Fruit fly (Drosophila melanogaster) whole organism: Measurements from ENCODE around the gene Nup35.

ENCODE experiments used
- CG8478 ChIP-seq: fragments of >200 bp; optimal IDR thresholded peaks from 2 replicates; lab custom pipeline; 2018; ENCODE audit warnings: inconsistent platforms
- Dll ChIP-seq: fragments of >200 bp; optimal IDR thresholded peaks from 2 replicates; lab custom pipeline; 2017
- EcR ChIP-seq, 2 experiments: fragments of >200 bp; optimal IDR thresholded peaks; 2 replicates each; lab custom pipeline; 2017; ENCODE audit warnings: missing biosample characterization in 2 of 2, missing genetic modification characterization in 2 of 2, missing genetic modification reagents in 2 of 2
- pan ChIP-seq: fragments of >200 bp; optimal IDR thresholded peaks from 2 replicates; lab custom pipeline; 2017
- psq ChIP-seq: fragments of >200 bp; optimal IDR thresholded peaks from 2 replicates; lab custom pipeline; 2017
- usp ChIP-seq: fragments of >200 bp; optimal IDR thresholded peaks from 2 replicates; lab custom pipeline; 2017; ENCODE audit warnings: missing biosample characterization, missing genetic modification characterization, mixed read lengths

Nup35 gene

DNA sequence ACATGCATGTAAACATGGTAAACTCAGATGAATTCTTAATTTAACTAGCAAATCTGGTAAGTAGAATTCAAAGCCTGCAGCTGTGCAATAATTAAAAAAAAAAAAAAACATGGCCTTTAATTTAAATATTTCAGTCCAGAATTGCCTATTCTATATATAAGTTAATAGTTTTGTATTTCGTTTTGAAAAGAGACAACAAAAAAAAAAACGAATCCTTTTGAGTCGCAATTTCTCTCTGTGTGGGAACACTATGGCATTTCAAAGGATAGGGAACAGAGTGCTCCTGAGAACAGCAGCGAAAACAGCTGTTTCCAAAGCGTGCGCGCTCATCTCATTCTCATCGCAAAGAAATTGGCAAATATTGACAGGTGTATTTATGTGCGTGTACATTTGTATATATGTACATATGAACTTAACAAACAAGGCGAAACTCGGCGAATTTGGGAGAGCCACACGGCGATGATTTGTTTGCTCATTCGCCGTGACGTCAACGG lies 2.2 kb upstream of the Nup35 start:
- no peak for TF ChIP-seq EcR (GFP tag; optimal IDR thresholded peaks at IDR 0.05; lab: Kevin White, UChicago)
- TF ChIP-seq pan: no peak
- TF ChIP-seq usp: no peak
- no peak for TF ChIP-seq psq (lab: Kevin White, UChicago)
- TF ChIP-seq Dll (lab: Kevin White, UChicago): no peak
- no peak for TF ChIP-seq CG8478 (lab: Kevin White, UChicago)

DNA sequence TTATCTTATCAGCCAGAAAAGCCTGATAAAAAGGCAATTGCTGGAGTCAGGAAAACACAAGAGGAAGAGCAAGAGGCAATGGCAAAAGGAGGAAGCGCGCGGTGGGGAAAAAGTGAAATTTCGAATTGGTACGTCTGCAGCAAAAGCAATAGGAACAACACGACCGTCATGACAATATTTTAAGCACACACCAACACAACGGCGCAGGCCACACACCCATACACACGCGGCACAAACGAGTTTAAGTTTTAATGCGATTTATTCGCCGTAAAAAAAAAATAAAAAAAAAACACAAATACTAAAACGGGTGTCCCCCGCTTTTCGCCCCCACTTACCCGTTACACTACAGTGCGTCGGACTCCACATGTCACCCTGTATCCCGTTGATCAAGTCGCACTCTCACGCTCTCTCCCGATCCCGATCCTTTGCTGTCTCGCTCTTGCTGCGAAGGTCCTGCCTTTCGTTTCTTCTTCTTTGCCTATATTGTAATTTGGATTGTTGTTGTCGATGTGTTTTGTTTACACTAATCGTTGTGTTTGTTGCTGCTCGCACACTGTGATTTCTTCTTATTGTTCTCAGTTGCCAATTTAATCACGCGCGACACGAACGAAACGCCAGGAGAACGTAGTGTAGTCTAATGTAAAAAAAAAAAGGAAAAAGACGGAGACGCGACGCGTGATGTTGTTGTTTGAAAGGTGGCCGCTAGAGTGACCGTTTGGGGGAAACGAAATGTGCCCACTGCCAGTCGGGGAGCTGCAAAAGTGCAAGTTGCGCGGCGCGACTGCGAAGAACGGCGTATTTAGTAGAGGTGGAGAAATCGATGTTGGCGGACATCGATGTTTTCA lies 905 bp upstream of the Nup35 start, which contains the start of gene Rip11:
TSS of gene Rip11 (minus strand) at position 794 of the 845 bp plus-strand sequence.
- TF ChIP-seq Dll (lab: Kevin White, UChicago): no peak
- TF ChIP-seq psq (lab: Kevin White, UChicago): no peak
- no peak for TF ChIP-seq CG8478 (lab: Kevin White, UChicago)
- no peak for TF ChIP-seq usp
- TF ChIP-seq pan: no peak
- TF ChIP-seq EcR (GFP tag; optimal IDR thresholded peaks at IDR 0.05; lab: Kevin White, UChicago): no peak

DNA sequence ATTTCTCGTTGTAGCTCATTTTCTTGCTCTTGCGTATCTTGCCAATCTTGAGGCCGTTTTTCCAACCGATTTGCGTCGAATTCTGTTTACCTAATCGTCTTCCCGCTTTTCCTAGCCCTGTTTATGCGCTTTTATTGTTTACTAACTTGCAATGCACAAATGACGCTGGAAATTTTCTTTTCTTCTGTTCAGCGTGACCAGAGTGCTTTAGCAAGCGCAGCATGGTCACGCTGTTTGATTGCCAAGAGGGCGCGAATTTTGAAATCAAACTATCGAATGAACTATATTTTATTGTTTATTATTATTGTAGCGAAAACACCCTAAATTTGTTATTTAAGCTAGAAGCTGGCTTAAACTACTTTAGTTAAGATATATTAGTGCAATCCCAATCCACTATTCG lies 2.3 kb downstream of the Nup35 start, which contains the start of gene Hou:
TSS of gene Hou (minus strand) at position 193 of the 400 bp plus-strand sequence.
- TF ChIP-seq pan: no peak
- TF ChIP-seq usp: no peak
- TF ChIP-seq psq (lab: Kevin White, UChicago): no peak
- no peak for TF ChIP-seq Dll (lab: Kevin White, UChicago)
- no peak for TF ChIP-seq CG8478 (lab: Kevin White, UChicago)
- TF ChIP-seq EcR (GFP tag; optimal IDR thresholded peaks at IDR 0.05; lab: Kevin White, UChicago): no peak

DNA sequence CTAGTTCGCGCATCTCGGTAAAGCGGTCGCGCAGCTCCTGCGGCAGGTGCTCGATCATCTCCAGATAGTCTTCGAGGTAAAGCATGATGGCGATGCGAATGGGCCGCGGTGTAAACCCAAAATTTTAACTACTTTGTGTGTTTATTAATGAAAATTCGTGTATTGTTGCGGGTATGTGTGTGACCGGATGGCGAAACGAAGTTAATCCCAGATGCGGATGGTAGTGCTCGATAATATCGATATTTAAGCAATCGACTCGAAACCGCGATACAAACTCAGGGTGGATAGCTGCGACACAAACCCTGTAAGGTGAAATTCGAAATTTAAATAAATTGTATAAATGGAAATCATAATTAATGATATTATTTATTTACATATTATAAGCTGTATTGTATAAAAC lies 4.9 kb downstream of the Nup35 start, which contains the start of gene Ing3:
TSS of gene Ing3 (minus strand) at position 213 of the 400 bp plus-strand sequence.
- TF ChIP-seq pan: no peak
- no peak for TF ChIP-seq EcR (GFP tag; optimal IDR thresholded peaks at IDR 0.05; lab: Kevin White, UChicago)
- no peak for TF ChIP-seq psq (lab: Kevin White, UChicago)
- no peak for TF ChIP-seq usp
- no peak for TF ChIP-seq Dll (lab: Kevin White, UChicago)
- TF ChIP-seq CG8478 (lab: Kevin White, UChicago): no peak

DNA sequence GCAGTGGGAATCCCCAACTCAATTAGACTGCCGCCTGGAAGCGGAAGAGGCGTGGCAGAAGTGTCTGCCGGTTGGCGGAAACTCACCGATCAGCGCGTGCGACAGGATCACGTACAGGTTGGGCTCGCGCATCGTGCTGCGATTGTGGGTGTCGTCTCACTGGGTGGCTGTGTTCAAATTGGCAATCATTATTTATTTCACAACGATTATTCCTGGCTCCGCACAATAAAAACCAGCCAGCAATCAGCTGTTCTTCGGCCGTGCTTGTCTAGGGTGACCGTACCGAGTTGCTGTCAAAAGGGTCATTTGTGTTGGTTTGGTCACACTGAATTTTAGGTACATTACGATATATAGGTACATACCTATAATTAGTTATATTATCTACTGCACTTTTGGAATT lies 9.0 kb downstream of the Nup35 start, which contains the start of gene CG6659:
TSS of gene CG6659 (minus strand) at position 275 of the 400 bp plus-strand sequence.
- TF ChIP-seq CG8478 (lab: Kevin White, UChicago) (no peak), psq (lab: Kevin White, UChicago) (no peak), Dll (lab: Kevin White, UChicago) (no peak), usp (no peak), pan (no peak), EcR (GFP tag; optimal IDR thresholded peaks at IDR 0.05; lab: Kevin White, UChicago) (no peak)

DNA sequence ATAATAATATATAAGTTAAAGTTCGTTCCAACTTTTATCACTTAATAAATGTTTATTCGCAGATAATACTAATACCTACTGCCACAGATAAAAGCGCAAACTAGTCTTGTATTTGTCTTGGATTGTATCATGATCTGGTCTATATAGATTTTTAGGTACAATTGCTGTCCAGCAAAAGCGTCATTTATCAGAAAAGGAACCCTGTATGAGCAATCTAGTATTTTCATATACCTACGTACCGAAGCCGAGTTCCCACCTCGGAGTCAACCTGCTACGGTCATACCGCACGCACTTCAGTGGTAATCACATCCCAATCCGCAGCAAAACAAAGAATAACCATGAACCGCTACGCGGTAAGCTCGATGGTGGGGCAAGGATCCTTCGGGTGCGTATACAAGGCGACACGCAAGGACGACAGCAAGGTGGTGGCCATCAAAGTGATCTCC lies 9.5 kb downstream of the Nup35 start, which contains the start of gene fu:
TSS of gene fu (plus strand) at position 254 of the 446 bp plus-strand sequence.
- TF ChIP-seq pan (no peak), psq (lab: Kevin White, UChicago) (no peak), usp (no peak), Dll (lab: Kevin White, UChicago) (no peak), EcR (GFP tag; optimal IDR thresholded peaks at IDR 0.05; lab: Kevin White, UChicago) (no peak), CG8478 (lab: Kevin White, UChicago) (no peak)

DNA sequence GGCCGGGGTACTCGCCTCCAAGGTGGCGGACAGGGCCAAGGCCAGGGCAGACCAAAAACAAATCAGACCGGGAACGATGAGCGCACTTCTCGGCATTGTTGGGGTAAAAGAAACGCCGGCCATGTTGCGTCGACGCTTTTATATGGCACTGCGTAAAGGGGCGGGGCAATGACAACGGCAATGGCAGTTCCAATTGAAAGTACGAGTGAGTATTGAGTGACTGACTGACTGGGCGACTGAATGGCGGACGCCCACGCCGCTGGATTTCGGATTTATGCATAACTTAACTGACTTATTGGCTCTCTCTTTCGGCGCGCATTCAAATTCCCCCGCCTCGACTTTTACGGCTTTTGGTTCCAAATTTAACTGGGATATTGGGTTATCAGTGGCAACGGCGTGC lies 14.1 kb downstream of the Nup35 start, which contains the start of gene CG6696:
TSS of gene CG6696 (minus strand) at position 101 of the 400 bp plus-strand sequence.
- no peak for TF ChIP-seq usp
- TF ChIP-seq CG8478 (lab: Kevin White, UChicago): no peak
- TF ChIP-seq pan: no peak
- TF ChIP-seq EcR (GFP tag; optimal IDR thresholded peaks at IDR 0.05; lab: Kevin White, UChicago): no peak
- TF ChIP-seq psq (lab: Kevin White, UChicago): no peak
- no peak for TF ChIP-seq Dll (lab: Kevin White, UChicago)

DNA sequence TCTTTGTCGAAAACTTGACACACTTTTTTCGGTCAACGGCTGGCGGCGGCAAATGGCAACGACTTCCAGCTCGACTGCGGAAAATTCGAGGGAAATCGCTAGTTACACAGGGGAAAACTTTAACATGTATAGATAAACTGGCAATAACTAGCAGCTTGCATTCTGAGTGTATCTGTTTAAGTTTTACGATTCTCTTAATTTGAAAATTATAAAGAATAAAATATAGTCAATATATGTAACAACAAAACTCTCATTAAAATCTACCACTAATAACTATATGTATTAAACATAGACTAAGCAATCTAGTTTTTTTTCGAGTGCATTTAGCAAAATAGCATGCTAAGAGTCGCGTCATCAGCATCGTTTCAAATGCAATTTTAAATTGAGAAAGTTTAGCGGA lies 15.4 kb downstream of the Nup35 start:
- TF ChIP-seq pan: no peak
- TF ChIP-seq usp: no peak
- no peak for TF ChIP-seq psq (lab: Kevin White, UChicago)
- TF ChIP-seq Dll (lab: Kevin White, UChicago): no peak
- TF ChIP-seq EcR (GFP tag; optimal IDR thresholded peaks at IDR 0.05; lab: Kevin White, UChicago): no peak
- TF ChIP-seq CG8478 (lab: Kevin White, UChicago): no peak

DNA sequence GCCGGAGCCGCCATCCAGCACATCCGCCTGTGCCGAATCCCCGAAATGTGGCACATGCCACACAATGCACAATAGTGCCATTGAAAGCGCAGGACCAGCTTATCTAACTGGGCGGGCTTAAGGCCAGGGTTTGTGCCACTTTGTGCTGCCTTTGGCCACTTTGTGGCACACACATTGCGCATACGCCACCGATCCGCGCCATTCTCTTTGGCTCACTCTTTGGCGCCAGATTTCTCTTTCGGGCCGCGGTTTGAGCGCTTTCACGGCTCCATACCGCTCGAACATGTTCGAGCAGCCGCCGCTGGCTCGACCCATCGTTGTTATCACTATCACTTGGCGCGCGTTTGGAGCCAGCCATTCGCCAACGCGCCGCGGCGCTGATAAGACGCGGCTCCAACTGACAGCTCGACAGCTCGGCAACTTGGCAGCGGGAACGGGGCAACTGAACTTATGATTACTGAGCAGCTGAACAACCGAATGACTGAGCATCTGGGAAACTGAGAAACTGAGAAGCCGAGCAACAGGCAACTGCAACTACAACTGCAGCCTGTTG lies 17.8 kb downstream of the Nup35 start:
- no peak for TF ChIP-seq pan
- TF ChIP-seq EcR (GFP tag; optimal IDR thresholded peaks at IDR 0.05; lab: Kevin White, UChicago): no peak
- TF ChIP-seq CG8478 (lab: Kevin White, UChicago): no peak
- no peak for TF ChIP-seq Dll (lab: Kevin White, UChicago)
- no peak for TF ChIP-seq psq (lab: Kevin White, UChicago)

DNA sequence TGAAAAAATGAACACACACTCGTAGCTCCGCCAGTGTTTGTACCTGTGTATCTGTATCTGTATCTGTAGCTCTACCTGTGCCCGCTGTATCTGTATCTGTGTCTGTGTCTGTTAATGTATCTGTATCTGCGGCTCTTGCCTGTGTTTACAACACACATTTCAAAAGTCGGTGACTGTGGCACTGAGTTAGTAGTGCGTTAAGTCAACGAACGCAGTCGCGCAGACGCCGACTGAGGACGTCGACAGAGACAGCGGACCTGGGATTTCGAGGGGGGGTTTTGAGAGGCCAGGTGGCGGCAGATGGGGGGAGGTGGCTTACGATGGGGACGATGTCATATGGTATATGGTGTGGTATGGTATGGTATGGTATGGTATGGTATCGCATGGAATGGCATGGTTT lies 20.3 kb downstream of the Nup35 start:
- TF ChIP-seq Dll (lab: Kevin White, UChicago): no peak
- TF ChIP-seq usp: no peak
- TF ChIP-seq EcR (GFP tag; optimal IDR thresholded peaks at IDR 0.05; lab: Kevin White, UChicago): no peak
- TF ChIP-seq CG8478 (lab: Kevin White, UChicago): no peak
- TF ChIP-seq psq (lab: Kevin White, UChicago): no peak

DNA sequence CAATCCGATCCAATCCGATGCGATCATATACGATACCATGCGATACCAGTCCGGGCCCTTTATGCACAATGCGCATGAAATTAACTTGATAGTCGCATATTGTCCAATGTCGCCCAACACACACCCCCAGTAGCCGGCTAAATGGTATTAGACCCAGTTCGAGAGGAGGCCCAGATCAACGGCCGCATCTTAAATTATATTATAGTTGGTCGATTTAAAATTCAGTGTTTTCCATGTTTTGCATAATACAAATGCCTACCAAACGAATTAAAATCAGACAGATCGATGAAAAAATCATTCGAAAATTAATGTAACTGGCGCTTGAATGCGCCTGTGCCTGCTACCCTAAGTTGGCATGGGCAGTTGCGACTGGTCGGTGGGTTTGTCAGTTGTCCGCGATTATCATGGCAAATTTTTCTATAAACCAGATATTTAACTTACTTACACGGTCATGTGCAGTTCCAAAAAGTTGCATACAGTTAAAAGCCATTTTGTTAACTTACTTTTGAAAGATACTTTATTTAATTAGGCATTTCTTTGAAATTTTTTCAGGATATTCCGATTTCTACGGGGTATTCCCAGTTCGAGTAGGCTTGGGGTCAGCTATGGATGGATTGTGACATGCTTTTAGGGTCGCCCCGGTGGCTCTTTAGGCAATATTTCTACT lies 22.0 kb downstream of the Nup35 start:
- TF ChIP-seq usp (no peak), Dll (lab: Kevin White, UChicago) (no peak), CG8478 (lab: Kevin White, UChicago) (no peak), pan (no peak), EcR (GFP tag; optimal IDR thresholded peaks at IDR 0.05; lab: Kevin White, UChicago) (no peak), psq (lab: Kevin White, UChicago) (no peak)
